Worm (Caenorhabditis elegans) whole organism, young adult: Measurements from ENCODE around the gene H41C03.2.

ENCODE experiments used
- F37B4.10 ChIP-seq: fragments of 200-800 bp; sonication (Bioruptor generic); IDR thresholded peaks from 2 replicates; pipeline ENCODE4 v1.3.6; 2022; ENCODE audit warnings: missing genetic modification characterization, missing compliant biosample characterization
- F39B2.1 ChIP-seq: fragments of 200-800 bp; sonication (Bioruptor generic); IDR thresholded peaks from 2 replicates; pipeline ENCODE4 v1.3.6; 2022; ENCODE audit warnings: missing genetic modification reagents, missing genetic modification characterization, missing compliant biosample characterization
- F52B5.7 ChIP-seq: sonication (generic microtip); optimal IDR thresholded peaks from 2 replicates; lab custom pipeline; 2016; ENCODE audit warnings: mild to moderate bottlenecking, missing genetic modification characterization, missing compliant biosample characterization
- ama-1 ChIP-seq, 3 experiments: fragments of 150-350 bp in 1 of 3; sonication (generic microtip) in 2 of 3; optimal IDR thresholded peaks; 2 replicates each; lab custom pipeline; 2014 to 2018; ENCODE audit warnings: missing biosample characterization in 2 of 3, missing genetic modification characterization in 2 of 3, missing genetic modification reagents in 2 of 3
- him-1 ChIP-seq: sonication (generic microtip); optimal IDR thresholded peaks from 2 replicates; lab custom pipeline; 2016; ENCODE audit warnings: missing genotype, missing genetic modification reagents, missing genetic modification characterization, missing compliant biosample characterization
- let-607 ChIP-seq, 2 experiments: fragments of 200-800 bp in 1 of 2; sonication (Bioruptor generic) in 1 of 2; sonication (generic microtip) in 1 of 2; optimal IDR thresholded peaks; 2 replicates each; lab custom pipeline; 2016 to 2018; ENCODE audit warnings: mild to moderate bottlenecking in 2 of 2, missing compliant biosample characterization in 2 of 2, missing genetic modification characterization in 2 of 2, moderate library complexity in 2 of 2, missing genotype in 1 of 2
- lir-1 ChIP-seq: fragments of 200-800 bp; sonication (Bioruptor generic); conservative IDR thresholded peaks from 2 replicates; pipeline ENCODE4 v1.3.6; 2022; ENCODE audit warnings: missing genetic modification reagents, missing genetic modification characterization, missing compliant biosample characterization
- mxl-1 ChIP-seq: sonication (generic microtip); optimal IDR thresholded peaks from 2 replicates; lab custom pipeline; 2016; ENCODE audit warnings: missing genetic modification characterization, missing compliant biosample characterization
- nfyb-1 ChIP-seq: fragments of 200-800 bp; sonication (Bioruptor generic); IDR thresholded peaks from 2 replicates; pipeline ENCODE4 v1.3.6; 2022; ENCODE audit warnings: missing genetic modification reagents, missing genetic modification characterization, missing compliant biosample characterization
- pbrm-1 ChIP-seq: fragments of 200-800 bp; sonication (Bioruptor generic); IDR thresholded peaks from 2 replicates; pipeline ENCODE4 v1.3.6; 2022; ENCODE audit warnings: missing genetic modification reagents, missing genetic modification characterization, missing compliant biosample characterization
- pha-4 ChIP-seq: fragments of 150-350 bp; sonication (generic microtip); optimal IDR thresholded peaks from 2 replicates; lab custom pipeline; 2014; ENCODE audit warnings: missing biosample characterization, missing genetic modification reagents, missing genetic modification characterization
- snpc-3.4 ChIP-seq: sonication (generic microtip); optimal IDR thresholded peaks from 2 replicates; lab custom pipeline; 2017; ENCODE audit warnings: missing genetic modification characterization, mild to moderate bottlenecking, missing compliant biosample characterization, antibody characterized with exemption, moderate library complexity, missing genotype, missing genetic modification reagents
- snpc-4 ChIP-seq, 5 experiments: fragments of 150-350 bp in 1 of 5; sonication (generic microtip) in 4 of 5; optimal IDR thresholded peaks; 2 replicates each; lab custom pipeline; 2014 to 2018; ENCODE audit warnings: missing genetic modification characterization in 5 of 5, missing biosample characterization in 3 of 5, antibody characterized with exemption in 2 of 5, mild to moderate bottlenecking in 2 of 5, missing compliant biosample characterization in 2 of 5, missing genotype in 2 of 5, moderate library complexity in 2 of 5, missing genetic modification reagents in 1 of 5
- tbp1 ChIP-seq: fragments of 200-800 bp; sonication (Bioruptor generic); optimal IDR thresholded peaks from 2 replicates; lab custom pipeline; 2018; ENCODE audit warnings: mild to moderate bottlenecking, missing genetic modification characterization, missing compliant biosample characterization

DNA sequence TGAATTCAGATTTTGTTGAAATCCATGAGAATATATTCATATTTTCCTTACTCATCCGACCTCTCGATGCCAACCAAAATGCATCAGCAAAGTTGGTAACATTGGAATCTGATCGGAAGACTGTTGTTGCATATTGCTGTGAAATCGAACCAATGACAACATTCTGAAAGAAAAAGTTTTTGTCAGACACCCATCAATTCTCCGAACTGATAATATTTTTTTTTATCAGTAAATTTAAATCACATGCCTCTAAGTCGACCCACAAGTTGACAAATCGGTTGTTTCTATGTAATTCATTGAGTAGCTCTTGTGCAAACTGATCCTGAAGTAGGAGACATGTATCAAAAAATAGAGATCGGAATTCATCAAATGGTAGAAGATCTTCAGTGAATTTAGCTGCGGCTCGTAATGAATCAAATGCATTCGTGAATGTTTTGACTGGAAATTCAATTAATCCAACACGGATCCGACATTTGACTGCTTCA, 21.9 kb downstream of the H41C03.2 start, which contains the start of gene col-74:
- no peak for TF ChIP-seq F39B2.1 (GFP tag; lab: Robert Waterston, UW)
- TF ChIP-seq pha-4 (tag; lab: Kevin White, UChicago): no peak
- no peak for TF ChIP-seq snpc-4 (GFP tag; optimal IDR thresholded peaks at IDR 0.05; lab: Kevin White, UChicago)
- TF ChIP-seq snpc-4 (tag; optimal IDR thresholded peaks at IDR 0.05; lab: Kevin White, UChicago): no peak
- TF ChIP-seq lir-1 (GFP tag; lab: Robert Waterston, UW): no peak
- no peak for TF ChIP-seq let-607 (tag; optimal IDR thresholded peaks at IDR 0.05; lab: Kevin White, UChicago)
- no peak for TF ChIP-seq mxl-1 (tag; lab: Kevin White, UChicago)
- no peak for TF ChIP-seq F37B4.10 (GFP tag; lab: Robert Waterston, UW)
- TF ChIP-seq snpc-3.4 (tag; lab: Kevin White, UChicago): no peak
- no peak for TF ChIP-seq him-1
- no peak for TF ChIP-seq ama-1 (optimal IDR thresholded peaks at IDR 0.05; lab: Kevin White, UChicago)
- no peak for TF ChIP-seq ama-1 (GFP tag; optimal IDR thresholded peaks at IDR 0.05; lab: Kevin White, UChicago)
- no peak for TF ChIP-seq pbrm-1 (GFP tag; lab: Robert Waterston, UW)
- no peak for TF ChIP-seq F52B5.7 (tag; lab: Kevin White, UChicago)
- 0 out of 2 replicates have a peak, but pooled peaks have one; percentile 23 for TF ChIP-seq nfyb-1 (GFP tag; lab: Robert Waterston, UW)
- no peak for TF ChIP-seq tbp1 (GFP tag; lab: Kevin White, UChicago)
